Fruit fly (Drosophila melanogaster): ENCODE data around the gene CG8064.

CG8064 gene

DNA sequence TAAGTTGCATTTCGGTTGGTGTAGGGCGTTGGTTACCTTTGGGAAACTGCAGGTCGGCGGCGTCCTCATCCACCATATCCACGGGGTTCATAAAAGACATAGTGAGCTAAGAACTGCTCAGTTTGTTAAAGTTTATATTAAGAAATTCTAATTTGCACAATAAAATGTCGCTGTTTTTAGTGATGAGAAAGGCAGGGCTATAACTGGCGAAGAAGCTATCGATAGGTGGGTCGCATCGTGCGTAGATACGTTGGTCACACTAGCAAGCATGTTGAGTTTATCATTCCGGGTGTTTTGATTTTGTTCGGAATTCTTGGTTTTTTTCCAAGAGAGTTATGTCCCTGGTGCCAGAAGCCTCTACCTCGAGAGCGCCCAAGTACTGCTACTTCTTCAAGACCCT is 28.2 kb upstream of the CG8064 start, which contains the start of the genes Ada2a, Polr2D, Tgs1 and moi (continued):
- TF ChIP-seq gem (tag; optimal IDR thresholded peaks at IDR 0.05) (no peak), Doc3 (GFP tag; IDR thresholded peaks at IDR 0.05; ENCODE audit: partially characterized antibody) (peak; percentile 76), twi (tag; optimal IDR thresholded peaks at IDR 0.05) (no peak), CG17186 (GFP tag; optimal IDR thresholded peaks at IDR 0.05) (peak; percentile 9), CG17912 (GFP tag; optimal IDR thresholded peaks at IDR 0.05) (no peak), tll (GFP tag; optimal IDR thresholded peaks at IDR 0.05) (no peak), Elba2 (GFP tag; optimal IDR thresholded peaks at IDR 0.05) (peak; percentile 55), Drgx (GFP tag; IDR thresholded peaks at IDR 0.05) (no peak), Trl (optimal IDR thresholded peaks at IDR 0.05) (no peak), Trl (GFP tag; optimal IDR thresholded peaks at IDR 0.05) (no peak), Sry-δ (GFP tag; optimal IDR thresholded peaks at IDR 0.05) (peak; percentile 92), tna (GFP tag; IDR thresholded peaks at IDR 0.05; ENCODE audit: partially characterized antibody) (peak; percentile 47; the same call in 1 of the 2 replicates), Sin3A (optimal IDR thresholded peaks at IDR 0.05) (peak; percentile 56), Dll (GFP tag; IDR thresholded peaks at IDR 0.05; ENCODE audit: partially characterized antibody) (peak; percentile 78), Rfx (GFP tag; IDR thresholded peaks at IDR 0.05) (no peak), PHDP (tag; optimal IDR thresholded peaks at IDR 0.05) (no peak), exex (tag; optimal IDR thresholded peaks at IDR 0.05) (no peak), sna (GFP tag; IDR thresholded peaks at IDR 0.05; ENCODE audit: partially characterized antibody) (peak; percentile 64), Ets65A (GFP tag) (no peak), ato (GFP tag; IDR thresholded peaks at IDR 0.05; ENCODE audit: partially characterized antibody) (peak; percentile 57), sens-2 (GFP tag; IDR thresholded peaks at IDR 0.05) (no peak), CG6765 (GFP tag; optimal IDR thresholded peaks at IDR 0.05) (no peak), CG13894 (tag; optimal IDR thresholded peaks at IDR 0.05) (no peak), CG17829 (tag; optimal IDR thresholded peaks at IDR 0.05) (peak; percentile 12), CG8359 (GFP tag; optimal IDR thresholded peaks at IDR 0.05; ENCODE audit: borderline replicate concordance) (no peak), hkb (optimal IDR thresholded peaks at IDR 0.05) (peak; percentile 47), hkb (GFP tag; IDR thresholded peaks at IDR 0.05) (no peak), Fer3 (tag; optimal IDR thresholded peaks at IDR 0.05) (no peak), Mad (GFP tag; optimal IDR thresholded peaks at IDR 0.05) (no peak), al (GFP tag; IDR thresholded peaks at IDR 0.05) (no peak), bsh (GFP tag; optimal IDR thresholded peaks at IDR 0.05) (no peak), CG9609 (GFP tag; optimal IDR thresholded peaks at IDR 0.05) (no peak), HLH54F (GFP tag; optimal IDR thresholded peaks at IDR 0.05) (no peak), mirr (GFP tag; optimal IDR thresholded peaks at IDR 0.05) (no peak), CG13624 (GFP tag; optimal IDR thresholded peaks at IDR 0.05) (peak; percentile 33), CG4707 (GFP tag; optimal IDR thresholded peaks at IDR 0.05) (no peak), H15 (GFP tag; IDR thresholded peaks at IDR 0.05) (no peak), CG2120 (GFP tag; optimal IDR thresholded peaks at IDR 0.05) (peak; percentile 9), CG13424 (tag; optimal IDR thresholded peaks at IDR 0.05) (no peak), run (tag; optimal IDR thresholded peaks at IDR 0.05) (no peak), CG10209 (GFP tag; optimal IDR thresholded peaks at IDR 0.05) (no peak), CG7963 (GFP tag; IDR thresholded peaks at IDR 0.05; ENCODE audit: partially characterized antibody) (peak; percentile 46; the same call in 2 of the 3 replicates), Hmx (GFP tag; optimal IDR thresholded peaks at IDR 0.05) (no peak), CG15514 (GFP tag; optimal IDR thresholded peaks at IDR 0.05) (peak; percentile 48), nom (GFP tag; optimal IDR thresholded peaks at IDR 0.05) (no peak), Fer1 (GFP tag; optimal IDR thresholded peaks at IDR 0.05) (no peak), Atf6 (GFP tag; IDR thresholded peaks at IDR 0.05) (no peak), CG5245 (GFP tag; optimal IDR thresholded peaks at IDR 0.05) (no peak), CG14441 (GFP tag; IDR thresholded peaks at IDR 0.05) (no peak), CG34422 (GFP tag; IDR thresholded peaks at IDR 0.05) (peak; percentile 73; the same call in 1 of the 3 replicates), cas (GFP tag; IDR thresholded peaks at IDR 0.05) (no peak)

Data from whole organism, embryonic.